Worm (Caenorhabditis elegans) whole organism, midembryonic: ENCODE measurements around the gene rhr-1.

Experiments used
- T22C8.4 ChIP-seq: fragments of 200-800 bp; sonication (Bioruptor generic); IDR thresholded peaks from 2 replicates; pipeline ENCODE4 v1.3.6; 2022; ENCODE audit warnings: missing genetic modification characterization, missing compliant biosample characterization
- flt-1 ChIP-seq: fragments of 200-800 bp; sonication (Bioruptor generic); IDR thresholded peaks from 2 replicates; pipeline ENCODE4 v1.3.6; 2022; ENCODE audit warnings: missing genetic modification characterization, missing compliant biosample characterization
- ztf-23 ChIP-seq: fragments of 200-800 bp; sonication (Bioruptor generic); IDR thresholded peaks from 2 replicates; pipeline ENCODE4 v1.3.6; 2022; ENCODE audit warnings: missing genetic modification reagents, missing genetic modification characterization, missing compliant biosample characterization

DNA sequence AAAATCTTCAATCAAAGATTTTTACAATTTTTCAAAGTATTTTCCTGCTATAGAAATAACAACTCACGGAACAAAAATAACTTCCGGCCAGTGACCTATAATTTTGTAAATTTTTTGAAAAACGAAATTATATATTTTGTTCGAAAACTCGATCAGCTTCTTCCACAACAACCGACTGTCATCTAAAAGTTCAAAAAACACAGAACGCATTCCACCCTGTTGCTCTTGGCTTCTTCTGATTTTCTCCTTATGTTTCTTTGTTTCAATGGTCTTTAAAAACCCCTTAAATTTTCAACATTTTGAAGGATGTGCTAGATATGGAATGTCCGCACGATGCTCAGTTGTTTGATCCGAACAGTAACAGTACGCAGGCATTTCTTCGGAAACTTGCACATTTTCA lies 22.9 kb upstream of the rhr-1 start, which contains the start of gene dmsr-7:
- TF ChIP-seq flt-1 (GFP tag; lab: Robert Waterston, UW) (no peak), ztf-23 (no peak), T22C8.4 (GFP tag; lab: Robert Waterston, UW) (no peak)
